Fruit fly (Drosophila melanogaster) whole organism, pupa: ENCODE results near the gene Oseg1.

Experiments used
- CG10348 ChIP-seq: fragments of 200-800 bp; sonication (Bioruptor generic); IDR thresholded peaks from 2 replicates; pipeline ENCODE4 v1.3.6; 2022; ENCODE audit warnings: missing biosample characterization, missing genetic modification characterization
- CG12605 ChIP-seq: fragments of 200-800 bp; sonication (Bioruptor generic); IDR thresholded peaks from 2 replicates; pipeline ENCODE4 v1.3.6; 2022; ENCODE audit warnings: missing biosample characterization, missing genetic modification characterization
- CG17806 ChIP-seq: fragments of 200-800 bp; sonication (Bioruptor generic); optimal IDR thresholded peaks from 2 replicates; lab custom pipeline; 2018; ENCODE audit warnings: missing biosample characterization, mild to moderate bottlenecking, missing genetic modification characterization, moderate library complexity
- CG8159 ChIP-seq: fragments of 200-800 bp; sonication (Bioruptor generic); optimal IDR thresholded peaks from 3 replicates; lab custom pipeline; 2018; ENCODE audit warnings: missing biosample characterization, mild to moderate bottlenecking, missing genetic modification characterization, moderate library complexity
- CG8301 ChIP-seq: fragments of 200-800 bp; sonication (Bioruptor generic); optimal IDR thresholded peaks from 2 replicates; lab custom pipeline; 2018; ENCODE audit warnings: missing biosample characterization, mild to moderate bottlenecking, missing genetic modification characterization
- Pif1A ChIP-seq: fragments of 200-800 bp; sonication (Bioruptor generic); optimal IDR thresholded peaks from 3 replicates; lab custom pipeline; 2016; ENCODE audit warnings: missing biosample characterization, missing genetic modification characterization
- Snoo ChIP-seq: fragments of 200-800 bp; sonication (Bioruptor generic); optimal IDR thresholded peaks from 3 replicates; lab custom pipeline; 2017; ENCODE audit warnings: missing biosample characterization, mild to moderate bottlenecking, missing genetic modification characterization, inconsistent platforms
- gl ChIP-seq: fragments of 200-800 bp; sonication (Bioruptor generic); optimal IDR thresholded peaks from 2 replicates; lab custom pipeline; 2018; ENCODE audit warnings: missing biosample characterization, mild to moderate bottlenecking, missing genetic modification characterization
- rn ChIP-seq: fragments of 200-800 bp; sonication (Bioruptor generic); IDR thresholded peaks from 2 replicates; pipeline ENCODE4 v1.3.6; 2022; ENCODE audit warnings: missing biosample characterization, missing genetic modification characterization

- TF ChIP-seq gl (tag; lab: Kevin White, UChicago) (no peak), CG17806 (tag; lab: Kevin White, UChicago) (no peak), CG8159 (tag; lab: Kevin White, UChicago) (no peak), Snoo (tag; lab: Kevin White, UChicago) (no peak), CG12605 (GFP tag; lab: Robert Waterston, UW) (peak; percentile 49; the same call in 1 of the 2 replicates), CG10348 (GFP tag; lab: Robert Waterston, UW) (no peak), CG8301 (tag; lab: Kevin White, UChicago) (no peak), rn (GFP tag; lab: Robert Waterston, UW) (no peak), Pif1A (no peak)
These were observed 53.7 kb downstream of the Oseg1 start for dm6 chr3L:8358776-8359455.
